Worm (Caenorhabditis elegans) whole organism, late embryonic: ENCODE measurements around the gene T11F9.22.
A peak's percentile ranks its signal among the peaks of the same experiment; 100 is the strongest.

Experiments
- C08G9.2 ChIP-seq: sonication (generic microtip); optimal IDR thresholded peaks from 2 replicates; lab custom pipeline; 2016; ENCODE audit warnings: mild to moderate bottlenecking, missing genetic modification characterization, moderate library complexity, missing compliant biosample characterization
- C38D4.7 ChIP-seq: fragments of 200-800 bp; sonication (Bioruptor generic); optimal IDR thresholded peaks from 2 replicates; lab custom pipeline; 2018; ENCODE audit warnings: mild to moderate bottlenecking, missing genetic modification characterization, moderate library complexity, missing compliant biosample characterization
- T23F11.4 ChIP-seq: fragments of 200-800 bp; sonication (Bioruptor generic); optimal IDR thresholded peaks from 2 replicates; lab custom pipeline; 2018; ENCODE audit warnings: mild to moderate bottlenecking, missing genetic modification characterization, missing compliant biosample characterization
- Y22D7AL.16 ChIP-seq: sonication (generic microtip); optimal IDR thresholded peaks from 2 replicates; lab custom pipeline; 2016; ENCODE audit warnings: missing genetic modification characterization, missing compliant biosample characterization
- ahr-1 ChIP-seq: sonication (generic microtip); optimal IDR thresholded peaks from 2 replicates; lab custom pipeline; 2016; ENCODE audit warnings: missing genetic modification characterization, missing compliant biosample characterization
- ama-1 ChIP-seq: fragments of 150-350 bp; optimal IDR thresholded peaks from 2 replicates; lab custom pipeline; 2014
- ceh-2 ChIP-seq: sonication (generic microtip); optimal IDR thresholded peaks from 2 replicates; lab custom pipeline; 2016; ENCODE audit warnings: missing genotype, missing genetic modification characterization, missing compliant biosample characterization
- ceh-45 ChIP-seq: fragments of 200-800 bp; sonication (Bioruptor generic); IDR thresholded peaks from 2 replicates; pipeline ENCODE4 v1.3.6; 2022; ENCODE audit warnings: missing genetic modification reagents, missing genetic modification characterization, missing compliant biosample characterization
- ceh-6 ChIP-seq: fragments of 200-800 bp; sonication (Bioruptor generic); optimal IDR thresholded peaks from 2 replicates; lab custom pipeline; 2018; ENCODE audit warnings: mild to moderate bottlenecking, missing genetic modification characterization, missing compliant biosample characterization
- che-1 ChIP-seq: sonication (generic microtip); optimal IDR thresholded peaks from 2 replicates; lab custom pipeline; 2016; ENCODE audit warnings: mild to moderate bottlenecking, missing genetic modification characterization, missing compliant biosample characterization
- dmd-4 ChIP-seq: sonication (generic microtip); optimal IDR thresholded peaks from 2 replicates; lab custom pipeline; 2016; ENCODE audit warnings: borderline replicate concordance, missing genetic modification characterization, missing compliant biosample characterization
- dve-1 ChIP-seq: sonication (generic microtip); optimal IDR thresholded peaks from 2 replicates; lab custom pipeline; 2017; ENCODE audit warnings: antibody characterized with exemption, mild to moderate bottlenecking, missing genetic modification characterization, missing compliant biosample characterization
- ets-4 ChIP-seq: sonication (generic microtip); optimal IDR thresholded peaks from 2 replicates; lab custom pipeline; 2016; ENCODE audit warnings: missing genetic modification characterization, missing compliant biosample characterization
- gmeb-2 ChIP-seq: sonication (generic microtip); optimal IDR thresholded peaks from 2 replicates; lab custom pipeline; 2016; ENCODE audit warnings: missing genetic modification characterization, inconsistent platforms, missing compliant biosample characterization
- hlh-6 ChIP-seq: sonication (generic microtip); optimal IDR thresholded peaks from 2 replicates; lab custom pipeline; 2016; ENCODE audit warnings: missing genotype, missing genetic modification characterization, missing compliant biosample characterization
- lim-6 ChIP-seq: sonication (generic microtip); optimal IDR thresholded peaks from 2 replicates; lab custom pipeline; 2016; ENCODE audit warnings: missing genetic modification characterization, missing compliant biosample characterization
- nfya-1 ChIP-seq: sonication (generic microtip); optimal IDR thresholded peaks from 2 replicates; lab custom pipeline; 2017; ENCODE audit warnings: missing genetic modification characterization, mild to moderate bottlenecking, missing compliant biosample characterization, antibody characterized with exemption, moderate library complexity
- nhr-11 ChIP-seq: fragments of 150-350 bp; optimal IDR thresholded peaks from 2 replicates; lab custom pipeline; 2014; ENCODE audit warnings: missing biosample characterization, missing genetic modification characterization
- nhr-232 ChIP-seq: sonication (generic microtip); optimal IDR thresholded peaks from 2 replicates; lab custom pipeline; 2016; ENCODE audit warnings: missing genetic modification characterization, missing compliant biosample characterization
- npax-4 ChIP-seq: sonication (generic microtip); optimal IDR thresholded peaks from 2 replicates; lab custom pipeline; 2016; ENCODE audit warnings: missing genetic modification characterization, missing compliant biosample characterization
- odd-2 ChIP-seq: sonication (generic microtip); optimal IDR thresholded peaks from 2 replicates; lab custom pipeline; 2017; ENCODE audit warnings: antibody characterized with exemption, mild to moderate bottlenecking, missing genetic modification characterization, missing compliant biosample characterization
- pag-3 ChIP-seq: sonication (generic microtip); optimal IDR thresholded peaks from 2 replicates; lab custom pipeline; 2016; ENCODE audit warnings: missing compliant biosample characterization, missing genetic modification characterization, borderline replicate concordance
- pat-9 ChIP-seq: fragments of 200-800 bp; sonication (Bioruptor generic); optimal IDR thresholded peaks from 2 replicates; lab custom pipeline; 2018; ENCODE audit warnings: mild to moderate bottlenecking, missing genetic modification characterization, moderate library complexity, missing compliant biosample characterization
- pax-1 ChIP-seq: fragments of 150-350 bp; optimal IDR thresholded peaks from 2 replicates; lab custom pipeline; 2014; ENCODE audit warnings: missing biosample characterization, missing genetic modification characterization
- pha-4 ChIP-seq: fragments of 150-350 bp; optimal IDR thresholded peaks from 2 replicates; lab custom pipeline; 2018; ENCODE audit warnings: missing biosample characterization, missing genetic modification reagents, missing genetic modification characterization
- pqm-1 ChIP-seq: sonication (generic microtip); optimal IDR thresholded peaks from 2 replicates; lab custom pipeline; 2016; ENCODE audit warnings: missing genetic modification characterization, missing compliant biosample characterization
- ref-2 ChIP-seq: sonication (generic microtip); optimal IDR thresholded peaks from 2 replicates; lab custom pipeline; 2016; ENCODE audit warnings: missing genetic modification characterization, missing compliant biosample characterization
- rnt-1 ChIP-seq: sonication (generic microtip); optimal IDR thresholded peaks from 2 replicates; lab custom pipeline; 2016; ENCODE audit warnings: missing genetic modification characterization, missing compliant biosample characterization
- sdc-2 ChIP-seq: sonication (generic microtip); optimal IDR thresholded peaks from 2 replicates; lab custom pipeline; 2016; ENCODE audit warnings: missing genotype, missing genetic modification characterization, missing compliant biosample characterization
- sox-2 ChIP-seq: fragments of 200-800 bp; sonication (Bioruptor generic); IDR thresholded peaks from 2 replicates; pipeline ENCODE4 v1.3.6; 2022; ENCODE audit warnings: missing genetic modification reagents, missing genetic modification characterization, missing compliant biosample characterization
- sox-4 ChIP-seq: sonication (generic microtip); optimal IDR thresholded peaks from 2 replicates; lab custom pipeline; 2017; ENCODE audit warnings: mild to moderate bottlenecking, missing genetic modification characterization, inconsistent platforms, missing compliant biosample characterization
- tbx-2 ChIP-seq: sonication (generic microtip); optimal IDR thresholded peaks from 2 replicates; lab custom pipeline; 2016; ENCODE audit warnings: missing genetic modification characterization, missing compliant biosample characterization
- tbx-7 ChIP-seq: sonication (generic microtip); optimal IDR thresholded peaks from 2 replicates; lab custom pipeline; 2016; ENCODE audit warnings: missing genotype, missing genetic modification characterization, missing compliant biosample characterization
- ttx-3 ChIP-seq: sonication (generic microtip); optimal IDR thresholded peaks from 2 replicates; lab custom pipeline; 2016; ENCODE audit warnings: missing genetic modification reagents, missing genetic modification characterization, missing compliant biosample characterization
- unc-42 ChIP-seq: sonication (generic microtip); optimal IDR thresholded peaks from 2 replicates; lab custom pipeline; 2016; ENCODE audit warnings: missing genotype, missing genetic modification characterization, missing compliant biosample characterization
- unc-55 ChIP-seq: sonication (generic microtip); optimal IDR thresholded peaks from 2 replicates; lab custom pipeline; 2017; ENCODE audit warnings: missing biosample characterization, missing genetic modification reagents, missing genetic modification characterization
- zip-5 ChIP-seq: sonication (generic microtip); optimal IDR thresholded peaks from 2 replicates; lab custom pipeline; 2016; ENCODE audit warnings: missing genetic modification characterization, missing compliant biosample characterization
- ztf-16 ChIP-seq: sonication (generic microtip); optimal IDR thresholded peaks from 2 replicates; lab custom pipeline; 2017; ENCODE audit warnings: missing genetic modification characterization, missing compliant biosample characterization

T11F9.22 gene

ce11 chrV:11445375-11445774, 34.1 kb upstream of the T11F9.22 start (continued):
- TF ChIP-seq sox-4 (tag; lab: Kevin White, UChicago) (no peak), pha-4 (tag; lab: Kevin White, UChicago) (no peak), ref-2 (tag; lab: Kevin White, UChicago) (peak; percentile 62), nfya-1 (tag; lab: Kevin White, UChicago) (peak; percentile 69), sdc-2 (tag; lab: Kevin White, UChicago) (peak; percentile 7)

DNA sequence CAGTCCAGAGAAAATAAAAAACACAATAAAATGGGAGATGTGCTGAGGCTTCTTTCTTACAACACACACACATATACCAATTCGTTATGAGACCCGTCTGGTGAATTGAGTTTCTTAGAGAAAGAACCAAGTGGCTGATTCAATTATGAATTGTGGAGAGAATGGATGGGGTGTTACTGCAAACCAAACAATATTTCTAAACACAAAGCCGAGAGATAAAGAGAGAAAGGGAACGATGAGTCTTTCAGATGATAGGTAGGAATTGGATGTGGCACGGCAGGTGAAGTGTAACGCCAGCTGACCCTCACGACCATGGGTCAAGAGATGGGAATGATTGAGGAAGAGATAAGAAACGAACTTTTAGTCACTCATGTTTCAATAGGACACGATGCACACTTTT, 33.2 kb upstream of the T11F9.22 start, which contains the start of gene mig-17:
Gene mig-17, plus strand, starts transcription at position 389 of the 400 bp plus-strand sequence.
- TF ChIP-seq ama-1: no peak
- no peak for TF ChIP-seq ceh-45
- no peak for TF ChIP-seq ets-4
- peak; percentile 36 for TF ChIP-seq unc-55
- TF ChIP-seq rnt-1 (tag; lab: Kevin White, UChicago): no peak
- no peak for TF ChIP-seq zip-5
- no peak for TF ChIP-seq pqm-1
- no peak for TF ChIP-seq nhr-232
- no peak for TF ChIP-seq ttx-3 (tag; lab: Kevin White, UChicago)
- peak; percentile 85 for TF ChIP-seq unc-42 (tag; lab: Kevin White, UChicago)
- no peak for TF ChIP-seq dve-1
- no peak for TF ChIP-seq sox-2 (GFP tag; lab: Robert Waterston, UW)
- TF ChIP-seq npax-4 (tag; lab: Kevin White, UChicago): no peak

ce11 chrV:11449404-11449803, 30.1 kb upstream of the T11F9.22 start:
- TF ChIP-seq hlh-6 (tag; lab: Kevin White, UChicago): peak; percentile 46
- peak; percentile 6 for TF ChIP-seq pag-3 (tag; lab: Kevin White, UChicago)
- no peak for TF ChIP-seq ttx-3 (tag; lab: Kevin White, UChicago)
- TF ChIP-seq lim-6: no peak
- TF ChIP-seq tbx-2 (tag; lab: Kevin White, UChicago): no peak
- TF ChIP-seq nhr-11 (tag; lab: Kevin White, UChicago): no peak
- TF ChIP-seq ahr-1 (tag; lab: Kevin White, UChicago): no peak
- no peak for TF ChIP-seq C08G9.2
- no peak for TF ChIP-seq dve-1
- TF ChIP-seq sox-4 (tag; lab: Kevin White, UChicago): no peak
- TF ChIP-seq Y22D7AL.16: peak; percentile 13
- TF ChIP-seq ceh-6: no peak
- no peak for TF ChIP-seq pax-1
- TF ChIP-seq npax-4 (tag; lab: Kevin White, UChicago): no peak
- TF ChIP-seq T23F11.4 (GFP tag; lab: Kevin White, UChicago): no peak
- no peak for TF ChIP-seq pat-9 (tag; lab: Kevin White, UChicago)
- no peak for TF ChIP-seq che-1
- TF ChIP-seq ceh-45: no peak
- TF ChIP-seq tbx-7: no peak
- no peak for TF ChIP-seq ztf-16 (tag; lab: Kevin White, UChicago)
- TF ChIP-seq, all 69 proteins: peak for 3

ce11 chrV:11450257-11450656, 29.2 kb upstream of the T11F9.22 start, which contains the start of gene col-156:
col-156 (minus strand) TSS chrV:11450357.
- TF ChIP-seq ceh-2 (tag; lab: Kevin White, UChicago) (no peak), odd-2 (tag; lab: Kevin White, UChicago) (no peak), pqm-1 (no peak), dve-1 (no peak), dmd-4 (tag; lab: Kevin White, UChicago) (no peak), gmeb-2 (tag; lab: Kevin White, UChicago) (no peak), C38D4.7 (GFP tag; lab: Kevin White, UChicago) (no peak)
- TF ChIP-seq, all 69 proteins: peak for 0
